Worm (Caenorhabditis elegans) whole organism, young adult: ENCODE data around the gene Y5H2A.1.
"Not testable (repeated sequence)": the region's sequence is repeated elsewhere in the genome, so short reads cannot be mapped to it uniquely, and the experiment has no call there.

Experiments
- B0035.1 ChIP-seq: sonication (generic microtip); optimal IDR thresholded peaks from 2 replicates; lab custom pipeline; 2016; ENCODE audit warnings: missing genetic modification characterization, mild to moderate bottlenecking, missing compliant biosample characterization, missing genotype, missing genetic modification reagents
- B0261.1 ChIP-seq: sonication (generic microtip); optimal IDR thresholded peaks from 2 replicates; lab custom pipeline; 2016; ENCODE audit warnings: mild to moderate bottlenecking, missing genetic modification characterization, moderate library complexity, missing compliant biosample characterization
- B0336.3 ChIP-seq: fragments of 200-800 bp; sonication (Bioruptor generic); IDR thresholded peaks from 2 replicates; pipeline ENCODE4 v1.3.6; 2022; ENCODE audit warnings: missing genetic modification characterization, missing compliant biosample characterization
- D2030.7 ChIP-seq: fragments of 200-800 bp; sonication (Bioruptor generic); IDR thresholded peaks from 2 replicates; pipeline ENCODE4 v1.3.6; 2022; ENCODE audit warnings: missing genetic modification reagents, missing genetic modification characterization, missing compliant biosample characterization
- F33H1.4 ChIP-seq: fragments of 200-800 bp; sonication (Bioruptor generic); IDR thresholded peaks from 2 replicates; pipeline ENCODE4 v1.3.6; 2022; ENCODE audit warnings: missing genetic modification reagents, missing genetic modification characterization, missing compliant biosample characterization
- F55B11.4 ChIP-seq: sonication (generic microtip); optimal IDR thresholded peaks from 2 replicates; lab custom pipeline; 2016; ENCODE audit warnings: missing compliant biosample characterization, missing genetic modification characterization, borderline replicate concordance; ENCODE audit not compliant: insufficient read depth
- T26A5.8 ChIP-seq: sonication (generic microtip); optimal IDR thresholded peaks from 2 replicates; lab custom pipeline; 2016; ENCODE audit warnings: missing genetic modification characterization, missing compliant biosample characterization
- Y56A3A.18 ChIP-seq: fragments of 200-800 bp; sonication (Bioruptor generic); IDR thresholded peaks from 2 replicates; pipeline ENCODE4 v1.3.6; 2022; ENCODE audit warnings: missing genetic modification reagents, missing genetic modification characterization, missing compliant biosample characterization
- Y79H2A.3 ChIP-seq: fragments of 200-800 bp; sonication (Bioruptor generic); conservative IDR thresholded peaks from 2 replicates; pipeline ENCODE4 v1.3.6; 2022; ENCODE audit warnings: missing genetic modification reagents, missing genetic modification characterization, missing compliant biosample characterization
- atf-7 ChIP-seq: sonication (generic microtip); optimal IDR thresholded peaks from 2 replicates; lab custom pipeline; 2017; ENCODE audit warnings: mild to moderate bottlenecking, missing genetic modification characterization, missing compliant biosample characterization
- athp-1 ChIP-seq: sonication (generic microtip); optimal IDR thresholded peaks from 2 replicates; lab custom pipeline; 2017; ENCODE audit warnings: mild to moderate bottlenecking, missing genetic modification characterization, missing compliant biosample characterization
- attf-5 ChIP-seq: fragments of 200-800 bp; sonication (Bioruptor generic); optimal IDR thresholded peaks from 2 replicates; lab custom pipeline; 2018; ENCODE audit warnings: mild to moderate bottlenecking, missing genetic modification characterization, missing compliant biosample characterization
- ccch-3 ChIP-seq: fragments of 200-800 bp; sonication (Bioruptor generic); optimal IDR thresholded peaks from 2 replicates; lab custom pipeline; 2018; ENCODE audit warnings: mild to moderate bottlenecking, missing genetic modification characterization, missing compliant biosample characterization
- ceh-100 ChIP-seq: fragments of 200-800 bp; sonication (Bioruptor generic); IDR thresholded peaks from 2 replicates; pipeline ENCODE4 v1.3.6; 2022; ENCODE audit warnings: missing genetic modification reagents, missing genetic modification characterization, missing compliant biosample characterization
- ceh-91 ChIP-seq: fragments of 200-800 bp; sonication (Bioruptor generic); IDR thresholded peaks from 2 replicates; pipeline ENCODE4 v1.3.6; 2022; ENCODE audit warnings: missing genetic modification reagents, missing genetic modification characterization, missing compliant biosample characterization
- dox-1 ChIP-seq: fragments of 200-800 bp; sonication (Bioruptor generic); IDR thresholded peaks from 2 replicates; pipeline ENCODE4 v1.3.6; 2022; ENCODE audit warnings: missing genetic modification reagents, missing genetic modification characterization, missing compliant biosample characterization
- egl-44 ChIP-seq: fragments of 200-800 bp; sonication (Bioruptor generic); IDR thresholded peaks from 2 replicates; pipeline ENCODE4 v1.3.6; 2022; ENCODE audit warnings: missing genetic modification reagents, missing genetic modification characterization, missing compliant biosample characterization
- ets-4 ChIP-seq: fragments of 200-800 bp; sonication (Bioruptor generic); optimal IDR thresholded peaks from 2 replicates; lab custom pipeline; 2018; ENCODE audit warnings: mild to moderate bottlenecking, missing genetic modification characterization, missing compliant biosample characterization
- hmg-1.2 ChIP-seq: fragments of 200-800 bp; sonication (Bioruptor generic); IDR thresholded peaks from 2 replicates; pipeline ENCODE4 v1.3.6; 2022; ENCODE audit warnings: missing genetic modification reagents, missing genetic modification characterization, missing compliant biosample characterization
- lag-1 ChIP-seq: fragments of 200-800 bp; sonication (Bioruptor generic); IDR thresholded peaks from 2 replicates; pipeline ENCODE4 v1.3.6; 2022; ENCODE audit warnings: missing genetic modification reagents, missing genetic modification characterization, missing compliant biosample characterization
- let-526 ChIP-seq: fragments of 200-800 bp; sonication (Bioruptor generic); IDR thresholded peaks from 2 replicates; pipeline ENCODE4 v1.3.6; 2022; ENCODE audit warnings: missing genetic modification reagents, missing genetic modification characterization, missing compliant biosample characterization
- let-607 ChIP-seq, 2 experiments: fragments of 200-800 bp in 1 of 2; sonication (Bioruptor generic) in 1 of 2; sonication (generic microtip) in 1 of 2; optimal IDR thresholded peaks; 2 replicates each; lab custom pipeline; 2016 to 2018; ENCODE audit warnings: mild to moderate bottlenecking in 2 of 2, missing compliant biosample characterization in 2 of 2, missing genetic modification characterization in 2 of 2, moderate library complexity in 2 of 2, missing genotype in 1 of 2
- lin-26 ChIP-seq: fragments of 200-800 bp; sonication (Bioruptor generic); IDR thresholded peaks from 2 replicates; pipeline ENCODE4 v1.3.6; 2022; ENCODE audit warnings: missing genetic modification reagents, missing genetic modification characterization, missing compliant biosample characterization
- lsy-27 ChIP-seq: sonication (generic microtip); optimal IDR thresholded peaks from 2 replicates; lab custom pipeline; 2017; ENCODE audit warnings: missing genetic modification characterization, mild to moderate bottlenecking, missing compliant biosample characterization, antibody characterized with exemption, missing genotype, borderline replicate concordance; ENCODE audit not compliant: insufficient read depth
- madf-10 ChIP-seq: sonication (generic microtip); optimal IDR thresholded peaks from 2 replicates; lab custom pipeline; 2016; ENCODE audit warnings: mild to moderate bottlenecking, missing genetic modification characterization, missing compliant biosample characterization
- madf-6 ChIP-seq: fragments of 200-800 bp; sonication (Bioruptor generic); IDR thresholded peaks from 2 replicates; pipeline ENCODE4 v1.3.6; 2022; ENCODE audit warnings: missing genetic modification reagents, missing genetic modification characterization, missing compliant biosample characterization
- madf-8 ChIP-seq: fragments of 200-800 bp; sonication (Bioruptor generic); conservative IDR thresholded peaks from 2 replicates; pipeline ENCODE4 v1.3.6; 2022; ENCODE audit warnings: missing genetic modification reagents, missing genetic modification characterization, missing compliant biosample characterization
- mes-4 ChIP-seq: sonication (generic microtip); optimal IDR thresholded peaks from 2 replicates; lab custom pipeline; 2016; ENCODE audit warnings: missing genotype, missing genetic modification characterization, missing compliant biosample characterization
- nfyb-1 ChIP-seq: fragments of 200-800 bp; sonication (Bioruptor generic); IDR thresholded peaks from 2 replicates; pipeline ENCODE4 v1.3.6; 2022; ENCODE audit warnings: missing genetic modification reagents, missing genetic modification characterization, missing compliant biosample characterization
- nhr-80 ChIP-seq: sonication (generic microtip); optimal IDR thresholded peaks from 2 replicates; lab custom pipeline; 2016; ENCODE audit warnings: missing genetic modification characterization, missing compliant biosample characterization
- nhr-90 ChIP-seq: sonication (generic microtip); optimal IDR thresholded peaks from 2 replicates; lab custom pipeline; 2016; ENCODE audit warnings: missing genotype, mild to moderate bottlenecking, missing genetic modification characterization, missing compliant biosample characterization
- pha-4 ChIP-seq: fragments of 150-350 bp; sonication (generic microtip); optimal IDR thresholded peaks from 2 replicates; lab custom pipeline; 2014; ENCODE audit warnings: missing biosample characterization, missing genetic modification reagents, missing genetic modification characterization
- snpc-1.1 ChIP-seq: sonication (generic microtip); optimal IDR thresholded peaks from 2 replicates; lab custom pipeline; 2017; ENCODE audit warnings: missing genetic modification characterization, mild to moderate bottlenecking, missing compliant biosample characterization, antibody characterized with exemption, moderate library complexity, missing genotype, missing genetic modification reagents; ENCODE audit not compliant: insufficient read depth
- snpc-1.3 ChIP-seq: sonication (generic microtip); optimal IDR thresholded peaks from 2 replicates; lab custom pipeline; 2017; ENCODE audit warnings: missing genetic modification characterization, mild to moderate bottlenecking, missing compliant biosample characterization, antibody characterized with exemption, moderate library complexity, missing genotype, missing genetic modification reagents; ENCODE audit not compliant: insufficient read depth
- sptf-2 ChIP-seq: fragments of 200-800 bp; sonication (Bioruptor generic); optimal IDR thresholded peaks from 2 replicates; lab custom pipeline; 2018; ENCODE audit warnings: mild to moderate bottlenecking, missing genetic modification characterization, missing compliant biosample characterization
- tbp1 ChIP-seq: fragments of 200-800 bp; sonication (Bioruptor generic); optimal IDR thresholded peaks from 2 replicates; lab custom pipeline; 2018; ENCODE audit warnings: mild to moderate bottlenecking, missing genetic modification characterization, missing compliant biosample characterization
- tlf-1 ChIP-seq: fragments of 200-800 bp; sonication (Bioruptor generic); optimal IDR thresholded peaks from 2 replicates; lab custom pipeline; 2018; ENCODE audit warnings: mild to moderate bottlenecking, missing genetic modification characterization, missing compliant biosample characterization
- unc-62 ChIP-seq: fragments of 150-350 bp; optimal IDR thresholded peaks from 2 replicates; lab custom pipeline; 2014; ENCODE audit warnings: missing biosample characterization, missing genetic modification reagents, missing genetic modification characterization
- zfh-2 ChIP-seq: fragments of 200-800 bp; sonication (Bioruptor generic); conservative IDR thresholded peaks from 2 replicates; pipeline ENCODE4 v1.3.6; 2022; ENCODE audit warnings: missing genetic modification reagents, missing genetic modification characterization, missing compliant biosample characterization
- ztf-22 ChIP-seq: fragments of 200-800 bp; sonication (Bioruptor generic); optimal IDR thresholded peaks from 2 replicates; lab custom pipeline; 2018; ENCODE audit warnings: mild to moderate bottlenecking, missing genetic modification characterization, moderate library complexity, missing compliant biosample characterization

Y5H2A.1 gene

DNA sequence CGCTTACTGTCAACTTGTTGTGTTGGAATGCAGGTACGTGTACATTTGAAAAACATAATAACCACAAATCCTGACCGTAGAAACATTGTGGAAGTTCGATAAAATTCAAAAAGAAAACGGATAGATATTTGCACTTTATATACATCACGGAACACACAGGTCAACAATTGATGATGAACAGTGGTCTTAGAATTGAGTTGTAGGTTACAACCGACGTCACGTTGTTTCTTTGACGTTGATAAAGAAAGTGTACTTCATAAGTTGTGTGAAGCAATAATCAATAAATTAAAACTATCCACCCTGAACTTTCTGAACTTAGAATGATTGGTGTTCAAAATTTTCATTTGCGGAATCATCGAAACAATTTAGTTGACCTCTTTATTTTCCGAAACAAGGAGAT lies at the start of gene Y5H2A.1:
Gene Y5H2A.1, minus strand, starts transcription at position 101 of the 400 bp plus-strand sequence.
- TF ChIP-seq tlf-1 (GFP tag; lab: Kevin White, UChicago), result no peak
- no peak for TF ChIP-seq F33H1.4 (GFP tag; lab: Robert Waterston, UW)
- no peak for TF ChIP-seq sptf-2 (GFP tag; lab: Kevin White, UChicago)
- TF ChIP-seq hmg-1.2, result no peak

DNA sequence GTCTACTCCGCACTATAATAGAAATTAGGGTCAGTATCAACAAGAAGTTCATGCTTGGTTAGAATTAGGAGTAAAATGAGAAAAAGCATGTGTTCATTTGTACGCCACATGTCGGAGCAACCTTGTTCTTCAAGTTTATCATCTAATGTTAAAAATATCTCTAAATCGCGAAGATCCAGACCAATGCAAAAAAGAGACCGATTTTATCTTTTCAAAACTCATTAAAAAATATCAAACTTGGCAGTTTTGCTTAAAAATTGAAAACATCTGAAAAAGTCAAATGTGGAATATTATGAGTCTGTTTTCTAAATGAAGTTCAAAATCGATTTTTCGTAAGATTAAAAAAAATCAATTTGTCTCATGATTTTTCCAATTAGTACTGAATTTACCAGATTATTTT lies 49.4 kb upstream of the Y5H2A.1 start, which contains the start of gene Y19D10B.6:
Gene Y19D10B.6, minus strand, starts transcription at position 101 of the 400 bp plus-strand sequence.
- not testable (repeated sequence) for TF ChIP-seq lsy-27 (tag; lab: Kevin White, UChicago); Y56A3A.18 (GFP tag; lab: Robert Waterston, UW); madf-8 (GFP tag; lab: Robert Waterston, UW)

DNA sequence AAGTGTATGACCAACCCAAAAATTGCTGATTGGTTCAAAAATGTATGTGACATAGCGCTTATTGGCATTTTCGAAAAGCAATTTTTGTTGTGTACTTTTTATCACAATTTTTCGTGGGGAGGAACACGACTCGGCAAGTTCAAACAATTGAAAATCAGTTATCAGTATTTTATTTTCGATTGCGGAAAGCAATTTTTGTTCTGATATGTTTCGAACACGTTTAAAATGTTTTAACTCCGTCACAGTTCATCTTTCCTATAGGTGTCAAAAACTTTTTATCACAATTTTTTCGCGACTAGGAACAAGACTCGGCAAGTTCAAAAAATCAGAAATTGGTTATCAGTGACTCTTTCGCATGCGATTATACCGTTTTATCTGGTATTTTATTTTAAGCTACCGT lies 36.6 kb upstream of the Y5H2A.1 start:
- TF ChIP-seq ccch-3 (GFP tag; lab: Kevin White, UChicago), result no peak
- TF ChIP-seq nhr-90 (tag; lab: Kevin White, UChicago), result peak; percentile 57
- no peak for TF ChIP-seq ceh-100
- TF ChIP-seq nfyb-1 (GFP tag; lab: Robert Waterston, UW), result peak; percentile 72
- peak; percentile 31 for TF ChIP-seq tlf-1 (GFP tag; lab: Kevin White, UChicago)
- TF ChIP-seq athp-1 (tag; lab: Kevin White, UChicago), result no peak
- TF ChIP-seq Y79H2A.3 (GFP tag; lab: Robert Waterston, UW), result no peak
- TF ChIP-seq madf-6 (GFP tag; lab: Robert Waterston, UW), result no peak
- TF ChIP-seq ets-4 (GFP tag; lab: Kevin White, UChicago), result peak; percentile 41
- TF ChIP-seq let-607 (tag; optimal IDR thresholded peaks at IDR 0.05; lab: Kevin White, UChicago), result peak; percentile 70 to 82
- TF ChIP-seq nhr-80 (tag; lab: Kevin White, UChicago), result peak; percentile 99
- TF ChIP-seq dox-1 (GFP tag; lab: Robert Waterston, UW), result peak; percentile 73
- TF ChIP-seq D2030.7 (GFP tag; lab: Robert Waterston, UW), result no peak
- peak; percentile 10 for TF ChIP-seq unc-62 (GFP tag; lab: Kevin White, UChicago)
- TF ChIP-seq lsy-27 (tag; lab: Kevin White, UChicago), result no peak
- TF ChIP-seq madf-10 (tag; lab: Kevin White, UChicago), result peak; percentile 41
- TF ChIP-seq ztf-22 (GFP tag; lab: Kevin White, UChicago), result peak; percentile 65
- no peak for TF ChIP-seq T26A5.8 (tag; lab: Kevin White, UChicago)
- TF ChIP-seq B0336.3, result no peak
- TF ChIP-seq tbp1 (GFP tag; lab: Kevin White, UChicago), result peak; percentile 43
- 0 out of 2 replicates have a peak, but pooled peaks have one; percentile 36 for TF ChIP-seq egl-44 (GFP tag; lab: Robert Waterston, UW)
- no peak for TF ChIP-seq ceh-91 (GFP tag; lab: Robert Waterston, UW)
- TF ChIP-seq attf-5 (GFP tag; lab: Kevin White, UChicago), result no peak
- TF ChIP-seq F55B11.4 (tag; lab: Kevin White, UChicago), result no peak
- TF ChIP-seq atf-7 (tag; lab: Kevin White, UChicago), result peak; percentile 82
- no peak for TF ChIP-seq snpc-1.1 (tag; lab: Kevin White, UChicago)
- TF ChIP-seq lag-1 (GFP tag; lab: Robert Waterston, UW), result no peak

DNA sequence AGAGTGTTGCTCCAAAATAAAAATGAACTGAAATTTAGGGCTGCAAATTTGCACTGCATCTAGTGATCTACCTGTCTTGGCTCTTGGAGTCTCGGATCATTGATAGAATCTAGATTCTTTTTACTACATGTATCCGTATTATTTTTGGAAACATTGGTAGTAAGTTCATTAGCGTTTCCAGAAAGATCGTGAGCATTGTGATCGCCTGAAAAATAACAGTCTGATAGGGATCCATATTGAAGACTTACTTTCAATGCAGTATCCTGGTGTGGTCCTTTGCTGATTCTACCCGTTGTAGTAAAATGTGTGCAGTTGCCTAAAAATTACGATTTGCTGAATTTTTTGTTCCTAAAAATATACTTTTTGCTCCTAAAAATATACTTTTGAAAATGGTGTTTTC lies 34.7 kb upstream of the Y5H2A.1 start:
- TF ChIP-seq ceh-100, result no peak
- TF ChIP-seq T26A5.8 (tag; lab: Kevin White, UChicago), result no peak
- TF ChIP-seq lin-26 (GFP tag; lab: Robert Waterston, UW), result no peak
- TF ChIP-seq tlf-1 (GFP tag; lab: Kevin White, UChicago), result no peak
- TF ChIP-seq zfh-2 (GFP tag; lab: Robert Waterston, UW), result no peak
- TF ChIP-seq snpc-1.3 (tag; lab: Kevin White, UChicago), result no peak
- TF ChIP-seq B0035.1, result no peak
- TF ChIP-seq pha-4, result no peak
- no peak for TF ChIP-seq mes-4 (tag; lab: Kevin White, UChicago)
- no peak for TF ChIP-seq let-526 (GFP tag; lab: Robert Waterston, UW)
- no peak for TF ChIP-seq B0261.1 (tag; lab: Kevin White, UChicago)
